Worm (Caenorhabditis elegans): ENCODE measurements around the gene C39H7.4.

DNA sequence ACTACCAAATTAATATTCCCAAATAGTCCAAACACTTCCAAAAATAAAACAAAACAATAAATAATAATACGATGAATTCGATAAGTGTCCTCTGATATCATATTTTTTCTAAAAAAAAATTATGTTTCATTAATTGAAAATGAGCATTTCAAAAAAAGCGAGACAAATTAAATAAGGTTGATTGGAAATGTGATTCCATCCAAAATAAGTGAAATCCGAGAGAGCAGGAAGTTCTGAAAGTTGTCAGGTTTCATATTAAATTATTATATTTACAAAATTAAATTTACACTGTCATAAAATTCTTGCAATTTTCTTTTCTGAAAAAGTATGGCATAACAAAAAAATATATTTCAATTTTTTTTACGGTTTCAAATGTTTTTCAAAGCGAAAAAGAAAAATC is 12.6 kb upstream of the C39H7.4 start, which contains the start of gene srsx-14:
- TF ChIP-seq ama-1 (optimal IDR thresholded peaks at IDR 0.05) (no peak), ama-1 (GFP tag; optimal IDR thresholded peaks at IDR 0.05) (no peak), tbx-9 (tag; optimal IDR thresholded peaks at IDR 0.05; ENCODE audit: borderline replicate concordance) (no peak), xnd-1 (tag; optimal IDR thresholded peaks at IDR 0.05) (no peak), lag-1 (GFP tag; IDR thresholded peaks at IDR 0.05) (no peak), efl-1 (GFP tag; optimal IDR thresholded peaks at IDR 0.05) (no peak), atf-7 (tag; optimal IDR thresholded peaks at IDR 0.05) (no peak), pbrm-1 (GFP tag; IDR thresholded peaks at IDR 0.05) (no peak), pha-4 (tag; optimal IDR thresholded peaks at IDR 0.05) (no peak), ztf-22 (GFP tag; optimal IDR thresholded peaks at IDR 0.05) (no peak), ekl-4 (GFP tag; IDR thresholded peaks at IDR 0.05) (no peak), die-1 (tag; optimal IDR thresholded peaks at IDR 0.05) (no peak)

All from whole organism, young adult.